Worm (Caenorhabditis elegans) whole organism, young adult: Measurements from ENCODE around the gene ZC178.2.

Source experiments
- aptf-2 ChIP-seq: fragments of 200-800 bp; sonication (Bioruptor generic); conservative IDR thresholded peaks from 2 replicates; pipeline ENCODE4 v1.3.6; 2022; ENCODE audit warnings: missing genetic modification reagents, missing genetic modification characterization, missing compliant biosample characterization
- atf-7 ChIP-seq: sonication (generic microtip); optimal IDR thresholded peaks from 2 replicates; lab custom pipeline; 2017; ENCODE audit warnings: mild to moderate bottlenecking, missing genetic modification characterization, missing compliant biosample characterization
- fkh-3 ChIP-seq: sonication (generic microtip); optimal IDR thresholded peaks from 2 replicates; lab custom pipeline; 2016; ENCODE audit warnings: mild to moderate bottlenecking, missing genetic modification characterization, missing compliant biosample characterization
- let-607 ChIP-seq, 2 experiments: fragments of 200-800 bp in 1 of 2; sonication (Bioruptor generic) in 1 of 2; sonication (generic microtip) in 1 of 2; optimal IDR thresholded peaks; 2 replicates each; lab custom pipeline; 2016 to 2018; ENCODE audit warnings: mild to moderate bottlenecking in 2 of 2, missing compliant biosample characterization in 2 of 2, missing genetic modification characterization in 2 of 2, moderate library complexity in 2 of 2, missing genotype in 1 of 2
- lin-54 ChIP-seq: fragments of 200-800 bp; sonication (Bioruptor generic); optimal IDR thresholded peaks from 2 replicates; lab custom pipeline; 2018; ENCODE audit warnings: mild to moderate bottlenecking, missing genetic modification characterization, missing compliant biosample characterization
- unc-62 ChIP-seq: fragments of 150-350 bp; optimal IDR thresholded peaks from 2 replicates; lab custom pipeline; 2014; ENCODE audit warnings: missing biosample characterization, missing genetic modification reagents, missing genetic modification characterization

DNA sequence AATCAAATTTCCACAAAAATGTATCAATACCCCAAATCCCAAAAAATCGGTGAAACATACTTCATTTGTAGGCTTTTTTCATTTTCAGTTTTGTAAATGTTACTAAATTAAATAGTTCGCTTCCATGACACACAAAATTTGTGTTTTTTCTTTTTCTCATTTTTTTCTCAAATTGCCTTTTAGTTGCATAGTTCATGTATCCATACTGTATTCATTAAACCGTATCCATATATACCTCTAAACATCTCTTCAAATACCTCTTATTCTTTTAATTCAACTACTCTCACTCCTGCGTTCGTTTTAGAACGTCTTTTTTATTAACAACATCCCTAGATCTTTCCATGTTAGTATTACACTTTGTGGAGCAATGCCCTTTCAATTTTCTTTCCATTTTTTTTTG lies 41.1 kb downstream of the ZC178.2 start:
- TF ChIP-seq let-607 (tag; optimal IDR thresholded peaks at IDR 0.05; lab: Kevin White, UChicago) (no peak), unc-62 (GFP tag; lab: Kevin White, UChicago) (no peak), lin-54 (GFP tag; lab: Kevin White, UChicago) (no peak), aptf-2 (no peak), atf-7 (tag; lab: Kevin White, UChicago) (no peak), fkh-3 (tag; lab: Kevin White, UChicago) (no peak)
